Fruit fly (Drosophila melanogaster): ENCODE results near the gene Pvf2.

DNA sequence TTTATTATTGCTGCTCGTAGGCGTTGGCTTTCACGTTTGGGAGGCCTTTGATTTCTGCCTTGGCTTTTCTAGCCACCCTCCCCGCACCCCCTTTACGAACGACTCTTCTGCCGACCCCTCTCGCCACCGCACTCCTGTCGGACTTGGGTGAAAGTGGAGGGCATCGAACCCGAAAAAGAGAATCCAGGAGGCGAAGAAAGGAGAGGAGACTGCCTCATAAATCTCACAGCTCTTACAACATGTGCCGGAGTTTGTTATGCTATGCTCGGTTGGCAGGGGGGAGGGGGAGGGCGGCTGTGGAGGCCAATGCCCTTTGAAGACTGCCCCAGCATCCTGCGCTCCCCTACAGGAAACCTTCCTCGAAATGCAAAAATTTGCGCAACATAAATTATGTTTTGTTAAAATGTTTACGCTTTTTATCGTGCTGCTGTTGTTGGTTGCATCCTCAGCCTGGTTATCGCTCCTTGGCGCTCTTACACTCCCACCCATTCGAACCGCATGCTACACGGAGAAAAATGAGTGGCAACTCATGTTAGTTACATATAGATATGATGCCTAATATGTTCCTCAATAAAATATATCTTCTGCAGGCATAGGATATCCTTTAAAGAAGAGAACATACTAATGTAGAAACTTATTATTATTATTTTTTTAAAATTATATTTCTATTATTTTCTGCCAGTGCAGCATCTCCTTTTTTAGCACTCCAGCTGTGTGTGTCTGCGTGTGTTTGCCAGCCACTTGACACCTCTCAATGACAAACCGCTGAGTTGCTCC lies 19.9 kb upstream of the Pvf2 start:
- TF ChIP-seq CG8478 (optimal IDR thresholded peaks at IDR 0.05) (no peak), CTCF (optimal IDR thresholded peaks at IDR 0.05) (no peak)
